Fruit fly (Drosophila melanogaster) whole organism, embryonic: Measurements from ENCODE around the gene CG6739.

Experiments used
- CG10209 ChIP-seq: fragments of 200-800 bp; sonication (Bioruptor generic); optimal IDR thresholded peaks from 3 replicates; lab custom pipeline; 2017; ENCODE audit warnings: missing biosample characterization, mild to moderate bottlenecking, missing genetic modification characterization, missing genetic modification reagents
- CG10366 ChIP-seq: fragments of 200-800 bp; sonication (Bioruptor generic); IDR thresholded peaks from 2 replicates; pipeline ENCODE4 v1.3.6; 2022; ENCODE audit warnings: missing biosample characterization, missing genetic modification characterization
- CG10654 ChIP-seq: fragments of 200-800 bp; sonication (Bioruptor generic); optimal IDR thresholded peaks from 2 replicates; lab custom pipeline; 2016; ENCODE audit warnings: missing biosample characterization, missing genetic modification characterization
- CG10979 ChIP-seq: fragments of 200-800 bp; sonication (Bioruptor generic); optimal IDR thresholded peaks from 2 replicates; lab custom pipeline; 2018; ENCODE audit warnings: missing biosample characterization, mild to moderate bottlenecking, missing genetic modification characterization, moderate library complexity
- CG13296 ChIP-seq: fragments of 200-800 bp; sonication (Bioruptor generic); optimal IDR thresholded peaks from 3 replicates; lab custom pipeline; 2018; ENCODE audit warnings: missing biosample characterization, mild to moderate bottlenecking, missing genetic modification characterization
- CG14441 ChIP-seq: fragments of 200-800 bp; sonication (Bioruptor generic); IDR thresholded peaks from 2 replicates; pipeline ENCODE4 v1.3.6; 2022; ENCODE audit warnings: missing biosample characterization, missing genetic modification characterization
- CG15696 ChIP-seq: fragments of 200-800 bp; sonication (Bioruptor generic); optimal IDR thresholded peaks from 2 replicates; lab custom pipeline; 2019; ENCODE audit warnings: missing biosample characterization, mild to moderate bottlenecking, missing genetic modification characterization, moderate library complexity
- CG17802 ChIP-seq: fragments of 200-800 bp; sonication (Bioruptor generic); optimal IDR thresholded peaks from 2 replicates; lab custom pipeline; 2018; ENCODE audit warnings: missing biosample characterization, mild to moderate bottlenecking, missing genetic modification characterization, moderate library complexity
- CG32772 ChIP-seq: fragments of 200-800 bp; sonication (Bioruptor generic); IDR thresholded peaks from 2 replicates; pipeline ENCODE4 v1.3.6; 2022; ENCODE audit warnings: missing biosample characterization, missing genetic modification characterization
- CG4424 ChIP-seq: fragments of 200-800 bp; sonication (Bioruptor generic); optimal IDR thresholded peaks from 3 replicates; lab custom pipeline; 2016; ENCODE audit warnings: missing biosample characterization, missing genetic modification characterization
- CG4730 ChIP-seq: fragments of 200-800 bp; sonication (Bioruptor generic); IDR thresholded peaks from 2 replicates; pipeline ENCODE4 v1.3.6; 2022; ENCODE audit warnings: missing biosample characterization, missing genetic modification characterization
- CG8281 ChIP-seq: fragments of 200-800 bp; sonication (Bioruptor generic); optimal IDR thresholded peaks from 2 replicates; lab custom pipeline; 2018; ENCODE audit warnings: missing biosample characterization, mild to moderate bottlenecking, missing genetic modification characterization, moderate library complexity
- CG8924 ChIP-seq: fragments of 200-800 bp; optimal IDR thresholded peaks from 3 replicates; lab custom pipeline; 2019; ENCODE audit warnings: missing biosample characterization, mild to moderate bottlenecking, missing genetic modification characterization, moderate library complexity
- CG9932 ChIP-seq: fragments of 200-800 bp; sonication (Bioruptor generic); IDR thresholded peaks from 2 replicates; pipeline ENCODE4 v1.3.6; 2022; ENCODE audit warnings: missing biosample characterization, missing genetic modification characterization
- Chrac-16 ChIP-seq: fragments of 200-800 bp; sonication (Bioruptor generic); optimal IDR thresholded peaks from 3 replicates; lab custom pipeline; 2016; ENCODE audit warnings: missing biosample characterization, missing genetic modification characterization
- Doc2 ChIP-seq: fragments of 200-800 bp; sonication (Bioruptor generic); IDR thresholded peaks from 2 replicates; pipeline ENCODE4 v1.3.6; 2022; ENCODE audit warnings: missing biosample characterization, missing genetic modification characterization
- Dp ChIP-seq: fragments of 200-800 bp; sonication (Bioruptor generic); optimal IDR thresholded peaks from 2 replicates; lab custom pipeline; 2018; ENCODE audit warnings: missing biosample characterization, mild to moderate bottlenecking, missing genetic modification characterization, moderate library complexity
- Gug ChIP-seq: fragments of 200-800 bp; sonication (Bioruptor generic); IDR thresholded peaks from 4 replicates; pipeline ENCODE4 v1.3.6; 2022; ENCODE audit warnings: missing biosample characterization, missing genetic modification characterization
- Hand ChIP-seq: fragments of 200-800 bp; sonication (Bioruptor generic); optimal IDR thresholded peaks from 2 replicates; lab custom pipeline; 2017; ENCODE audit warnings: mild to moderate bottlenecking, missing biosample characterization, missing genetic modification reagents, missing genetic modification characterization
- Med ChIP-seq: fragments of 200-800 bp; sonication (Bioruptor generic); peaks from one replicate; lab custom pipeline; 2016; ENCODE audit warnings: missing biosample characterization, missing genetic modification characterization, mild to moderate bottlenecking, inconsistent platforms, moderate library complexity
- Meics ChIP-seq: fragments of 200-800 bp; sonication (Bioruptor generic); optimal IDR thresholded peaks from 2 replicates; lab custom pipeline; 2017; ENCODE audit warnings: missing biosample characterization, mild to moderate bottlenecking, missing genetic modification characterization
- Oli ChIP-seq: fragments of 200-800 bp; sonication (Bioruptor generic); optimal IDR thresholded peaks from 2 replicates; lab custom pipeline; 2018; ENCODE audit warnings: missing biosample characterization, mild to moderate bottlenecking, missing genetic modification characterization, moderate library complexity
- Opbp ChIP-seq: fragments of 200-800 bp; sonication (Bioruptor generic); IDR thresholded peaks from 3 replicates; pipeline ENCODE4 v1.3.6; 2022; ENCODE audit warnings: missing biosample characterization, missing genetic modification characterization; ENCODE audit not compliant: partially characterized antibody
- Pdp1 ChIP-seq, 2 experiments: fragments of 200-800 bp; sonication (Bioruptor generic); optimal IDR thresholded peaks; 3 replicates each; lab custom pipeline; 2016; ENCODE audit warnings: missing biosample characterization in 2 of 2, missing genetic modification characterization in 2 of 2, mild to moderate bottlenecking in 1 of 2, moderate library complexity in 1 of 2
- Spps ChIP-seq: fragments of 200-800 bp; sonication (Bioruptor generic); optimal IDR thresholded peaks from 2 replicates; lab custom pipeline; 2018; ENCODE audit warnings: missing biosample characterization, mild to moderate bottlenecking, missing genetic modification characterization
- Xrp1 ChIP-seq: fragments of 200-800 bp; sonication (Bioruptor generic); IDR thresholded peaks from 2 replicates; pipeline ENCODE4 v1.3.6; 2022; ENCODE audit warnings: missing biosample characterization, missing genetic modification characterization
- ap ChIP-seq: fragments of 200-800 bp; sonication (Bioruptor generic); IDR thresholded peaks from 2 replicates; pipeline ENCODE4 v1.3.6; 2022; ENCODE audit warnings: missing biosample characterization, missing genetic modification characterization
- chif ChIP-seq, 2 experiments: fragments of 200-800 bp; sonication (Bioruptor generic); optimal IDR thresholded peaks; 3 replicates each; lab custom pipeline; 2016; ENCODE audit warnings: missing biosample characterization in 2 of 2, missing genetic modification characterization in 2 of 2
- crc ChIP-seq: fragments of 200-800 bp; sonication (Bioruptor generic); optimal IDR thresholded peaks from 2 replicates; lab custom pipeline; 2016; ENCODE audit warnings: missing biosample characterization, missing genetic modification characterization
- fd102C ChIP-seq: fragments of 200-800 bp; sonication (Bioruptor generic); optimal IDR thresholded peaks from 2 replicates; lab custom pipeline; 2018; ENCODE audit warnings: missing biosample characterization, mild to moderate bottlenecking, missing genetic modification characterization, moderate library complexity
- fd96Cb ChIP-seq: fragments of 200-800 bp; sonication (Bioruptor generic); optimal IDR thresholded peaks from 2 replicates; lab custom pipeline; 2018; ENCODE audit warnings: missing biosample characterization, mild to moderate bottlenecking, missing genetic modification characterization, moderate library complexity
- ind ChIP-seq: fragments of 200-800 bp; sonication (Bioruptor generic); optimal IDR thresholded peaks from 3 replicates; lab custom pipeline; 2016; ENCODE audit warnings: missing biosample characterization, missing genetic modification characterization
- ken ChIP-seq: fragments of 200-800 bp; sonication (Bioruptor generic); IDR thresholded peaks from 3 replicates; pipeline ENCODE4 v1.3.6; 2022; ENCODE audit warnings: missing biosample characterization, missing genetic modification characterization
- knrl ChIP-seq: fragments of 200-800 bp; sonication (Bioruptor generic); IDR thresholded peaks from 3 replicates; pipeline ENCODE4 v1.3.6; 2022; ENCODE audit warnings: missing biosample characterization, missing genetic modification characterization; ENCODE audit not compliant: partially characterized antibody
- lola ChIP-seq, 3 experiments: fragments of >200 bp in 2 of 3; fragments of 200-800 bp in 1 of 3; sonication (Bioruptor generic) in 1 of 3; optimal IDR thresholded peaks; 2 replicates each; lab custom pipeline; 2017 to 2019; ENCODE audit warnings: missing biosample characterization in 3 of 3, missing genetic modification characterization in 3 of 3, mild to moderate bottlenecking in 1 of 3, moderate library complexity in 1 of 3
- nerfin-1 ChIP-seq: fragments of 200-800 bp; sonication (Bioruptor generic); optimal IDR thresholded peaks from 3 replicates; lab custom pipeline; 2019; ENCODE audit warnings: missing biosample characterization, mild to moderate bottlenecking, missing genetic modification characterization, moderate library complexity
- nmo ChIP-seq: fragments of 200-800 bp; sonication (Bioruptor generic); optimal IDR thresholded peaks from 2 replicates; lab custom pipeline; 2018; ENCODE audit warnings: missing biosample characterization, mild to moderate bottlenecking, missing genetic modification characterization, moderate library complexity
- pan ChIP-seq, 4 experiments: fragments of >200 bp in 3 of 4; fragments of 200-800 bp in 1 of 4; sonication (Bioruptor generic) in 1 of 4; optimal IDR thresholded peaks in 3 of 4; IDR thresholded peaks in 1 of 4; 2 replicates each; pipeline versions ENCODE4 v1.3.6 to Lab custom; 2017 to 2022; ENCODE audit warnings: missing biosample characterization in 2 of 4, missing genetic modification characterization in 2 of 4, mixed read lengths in 1 of 4
- prd ChIP-seq, 3 experiments: fragments of >200 bp in 2 of 3; fragments of 200-800 bp in 1 of 3; sonication (Bioruptor generic) in 1 of 3; optimal IDR thresholded peaks in 2 of 3; IDR thresholded peaks in 1 of 3; 2 replicates in 2 of 3; 3 replicates in 1 of 3; pipeline versions ENCODE4 v1.3.6 to Lab custom; 2017 to 2022; ENCODE audit warnings: missing biosample characterization in 1 of 3, missing genetic modification characterization in 1 of 3
- ranshi ChIP-seq: fragments of 200-800 bp; sonication (Bioruptor generic); IDR thresholded peaks from 2 replicates; pipeline ENCODE4 v1.3.6; 2022; ENCODE audit warnings: missing biosample characterization, missing genetic modification characterization
- sc ChIP-seq, 3 experiments: fragments of >200 bp in 2 of 3; fragments of 200-800 bp in 1 of 3; sonication (Bioruptor generic) in 1 of 3; optimal IDR thresholded peaks; 2 replicates in 2 of 3; 3 replicates in 1 of 3; lab custom pipeline; 2017; ENCODE audit warnings: mild to moderate bottlenecking in 1 of 3, missing biosample characterization in 1 of 3, missing genetic modification characterization in 1 of 3, missing genetic modification reagents in 1 of 3
- tap ChIP-seq: fragments of 200-800 bp; optimal IDR thresholded peaks from 3 replicates; lab custom pipeline; 2019; ENCODE audit warnings: missing biosample characterization, mild to moderate bottlenecking, missing genetic modification characterization, moderate library complexity
- toy ChIP-seq: fragments of 200-800 bp; sonication (Bioruptor generic); IDR thresholded peaks from 2 replicates; pipeline ENCODE4 v1.3.6; 2022; ENCODE audit warnings: missing biosample characterization, missing genetic modification characterization
- trem ChIP-seq: fragments of 200-800 bp; optimal IDR thresholded peaks from 3 replicates; lab custom pipeline; 2019; ENCODE audit warnings: missing biosample characterization, mild to moderate bottlenecking, missing genetic modification characterization, moderate library complexity
- ttk ChIP-seq: fragments of 200-800 bp; sonication (Bioruptor generic); IDR thresholded peaks from 2 replicates; pipeline ENCODE4 v2.1.2; 2022; ENCODE audit warnings: missing biosample characterization, missing genetic modification characterization
- vvl ChIP-seq: fragments of 200-800 bp; sonication (Bioruptor generic); IDR thresholded peaks from 2 replicates; pipeline ENCODE4 v1.3.6; 2022; ENCODE audit warnings: missing biosample characterization, missing genetic modification characterization
- wek ChIP-seq: fragments of 200-800 bp; sonication (Bioruptor generic); optimal IDR thresholded peaks from 3 replicates; lab custom pipeline; 2018; ENCODE audit warnings: missing biosample characterization, mild to moderate bottlenecking, missing genetic modification characterization, moderate library complexity

Gene CG6739

DNA sequence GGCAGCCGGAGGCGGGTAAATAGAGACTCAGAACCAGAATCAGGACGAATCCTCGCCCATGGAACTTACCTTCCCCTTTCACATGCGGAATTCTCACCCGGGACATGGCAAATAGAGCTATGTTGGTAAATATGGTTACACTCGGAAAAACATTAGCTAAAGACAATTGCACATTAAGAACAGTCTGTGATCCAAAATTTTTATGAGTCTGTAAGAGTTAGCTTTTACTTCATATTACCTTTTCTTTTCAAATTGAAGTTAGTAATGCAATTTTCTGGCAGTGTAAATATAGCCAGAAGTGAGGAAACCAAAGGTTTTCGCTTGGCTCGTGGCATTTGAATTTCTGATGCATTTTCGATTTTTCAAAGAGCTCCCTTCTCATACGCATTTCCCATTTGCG is 27.0 kb downstream of the CG6739 start (continued):
- TF ChIP-seq wek (no peak), crc (GFP tag; lab: Kevin White, UChicago) (no peak), Hand (GFP tag; lab: Kevin White, UChicago) (no peak), CG10366 (no peak; the same call in 1 of the 2 replicates), CG17802 (tag; lab: Kevin White, UChicago) (peak; percentile 30), CG15696 (tag; lab: Kevin White, UChicago) (peak; percentile 60), pan (optimal IDR thresholded peaks at IDR 0.05; lab: Kevin White, UChicago) (no peak), pan (GFP tag; optimal IDR thresholded peaks at IDR 0.05 in 1 of 2, IDR thresholded peaks at IDR 0.05 in 1 of 2) (peak in 1 of 2 experiments; percentile 46), CG4424 (GFP tag; lab: Kevin White, UChicago) (peak; percentile 59), fd96Cb (tag; lab: Kevin White, UChicago) (peak; percentile 37), Oli (peak; percentile 12), ken (GFP tag; lab: Robert Waterston, UW) (0 out of 3 replicates have a peak, but pooled peaks have one; percentile 29), Dp (GFP tag; lab: Kevin White, UChicago) (no peak), ranshi (no peak), ttk (0 out of 2 replicates have a peak, but pooled peaks have one; percentile 30), Xrp1 (GFP tag; lab: Robert Waterston, UW) (peak; percentile 93), Chrac-16 (peak; percentile 51), sc (optimal IDR thresholded peaks at IDR 0.05; lab: Kevin White, UChicago) (no peak), sc (GFP tag; optimal IDR thresholded peaks at IDR 0.05; lab: Kevin White, UChicago) (no peak), CG14441 (GFP tag; lab: Robert Waterston, UW) (peak; percentile 43; the same call in 1 of the 2 replicates), Meics (GFP tag; lab: Kevin White, UChicago) (peak; percentile 27), CG9932 (GFP tag; lab: Robert Waterston, UW) (no peak), CG10979 (tag; lab: Kevin White, UChicago) (peak; percentile 67), nmo (GFP tag; lab: Kevin White, UChicago) (peak; percentile 45), CG32772 (GFP tag; lab: Robert Waterston, UW) (peak; percentile 47; the same call in 1 of the 2 replicates), lola (GFP tag; optimal IDR thresholded peaks at IDR 0.05; lab: Kevin White, UChicago) (peak in 1 of 3 experiments; percentile 60), Spps (peak; percentile 32), ap (GFP tag; lab: Robert Waterston, UW) (0 out of 2 replicates have a peak, but pooled peaks have one; percentile 4), CG4730 (GFP tag; lab: Robert Waterston, UW) (peak; percentile 51), tap (tag; lab: Kevin White, UChicago) (peak; percentile 1), Opbp (GFP tag; lab: Robert Waterston, UW) (no peak), chif (GFP tag; optimal IDR thresholded peaks at IDR 0.05; lab: Kevin White, UChicago) (peak; percentile 33 to 56), vvl (GFP tag; lab: Robert Waterston, UW) (peak; percentile 66), fd102C (GFP tag; lab: Kevin White, UChicago) (peak; percentile 44), ind (peak; percentile 56), Gug (GFP tag; lab: Robert Waterston, UW) (peak; percentile 15; the same call in 1 of the 4 replicates), CG8281 (tag; lab: Kevin White, UChicago) (no peak), toy (GFP tag; lab: Robert Waterston, UW) (0 out of 2 replicates have a peak, but pooled peaks have one; percentile 22), Pdp1 (GFP tag; optimal IDR thresholded peaks at IDR 0.05; lab: Kevin White, UChicago) (peak in 1 of 2 experiments; percentile 35), CG10654 (GFP tag; lab: Kevin White, UChicago) (peak; percentile 13), Doc2 (no peak), CG13296 (GFP tag; lab: Kevin White, UChicago) (no peak), CG8924 (peak; percentile 44), Med (GFP tag; lab: Kevin White, UChicago) (peak; percentile 51), CG10209 (GFP tag; lab: Kevin White, UChicago) (peak; percentile 4), nerfin-1 (tag; lab: Kevin White, UChicago) (peak; percentile 36), prd (optimal IDR thresholded peaks at IDR 0.05; lab: Kevin White, UChicago) (no peak), prd (GFP tag; IDR thresholded peaks at IDR 0.05; lab: Robert Waterston, UW) (peak; percentile 91), trem (peak; percentile 45), knrl (no peak)
